Worm (Caenorhabditis elegans): ENCODE measurements around the gene pld-1.

DNA sequence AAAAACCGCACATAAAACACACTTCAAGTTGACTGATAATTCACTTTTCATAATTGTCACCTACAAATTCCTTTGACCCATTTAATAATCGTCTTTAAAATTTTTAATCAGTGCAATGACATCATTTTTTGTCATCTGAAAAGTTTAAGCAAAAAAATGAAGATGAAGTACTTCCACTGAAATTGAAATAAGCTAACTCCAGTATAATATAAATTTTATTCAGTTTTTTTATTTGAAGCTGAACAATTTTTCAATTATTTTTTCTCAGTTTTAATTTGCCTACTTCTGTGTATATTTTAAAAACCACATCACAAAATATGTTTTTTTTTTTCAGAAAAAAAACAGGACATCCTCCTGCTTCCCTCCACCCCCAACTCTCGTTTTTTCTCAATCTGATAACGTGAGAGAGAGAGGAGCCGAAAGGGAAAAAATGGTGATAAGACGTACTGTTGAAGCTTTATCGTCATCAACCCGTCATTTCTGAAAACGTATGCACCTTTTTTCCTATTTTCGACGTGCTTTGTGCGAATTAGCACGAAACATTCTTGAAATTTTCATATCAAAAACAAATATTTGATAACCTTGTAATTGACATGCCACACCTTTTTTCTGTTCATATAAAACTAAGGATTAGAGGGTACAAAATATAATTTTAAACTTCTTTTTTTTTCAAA lies 12.4 kb upstream of the pld-1 start, which contains the start of the genes C04G6.11 and mpk-2:
- TF ChIP-seq snpc-4 (tag; optimal IDR thresholded peaks at IDR 0.05) (no peak), elt-3 (tag; optimal IDR thresholded peaks at IDR 0.05) (no peak), nhr-28 (tag; optimal IDR thresholded peaks at IDR 0.05) (no peak), nhr-11 (tag; optimal IDR thresholded peaks at IDR 0.05) (no peak), zag-1 (tag; optimal IDR thresholded peaks at IDR 0.05) (no peak)
